Fruit fly (Drosophila melanogaster) whole organism, prepupa: ENCODE measurements around the gene CG43120.

Experiments
- Blimp-1 ChIP-seq: fragments of 200-800 bp; sonication (Bioruptor generic); optimal IDR thresholded peaks from 3 replicates; lab custom pipeline; 2017; ENCODE audit warnings: missing biosample characterization, missing genetic modification characterization, mild to moderate bottlenecking, moderate library complexity, missing genetic modification reagents
- CG10631 ChIP-seq: fragments of 200-800 bp; sonication (Bioruptor generic); optimal IDR thresholded peaks from 2 replicates; lab custom pipeline; 2016; ENCODE audit warnings: missing biosample characterization, missing genetic modification characterization
- CG10669 ChIP-seq: fragments of 200-800 bp; sonication (Bioruptor generic); optimal IDR thresholded peaks from 3 replicates; lab custom pipeline; 2018; ENCODE audit warnings: missing biosample characterization, mild to moderate bottlenecking, missing genetic modification characterization, moderate library complexity
- CG11294 ChIP-seq: fragments of 200-800 bp; sonication (Bioruptor generic); IDR thresholded peaks from 2 replicates; pipeline ENCODE4 v1.3.6; 2022; ENCODE audit warnings: missing biosample characterization, missing genetic modification characterization
- CG11762 ChIP-seq: fragments of 200-800 bp; sonication (Bioruptor generic); optimal IDR thresholded peaks from 3 replicates; lab custom pipeline; 2016; ENCODE audit warnings: missing biosample characterization, missing genetic modification characterization; ENCODE audit not compliant: insufficient read depth
- CG11902 ChIP-seq: fragments of 200-800 bp; sonication (Bioruptor generic); optimal IDR thresholded peaks from 3 replicates; lab custom pipeline; 2016; ENCODE audit warnings: missing biosample characterization, missing genetic modification characterization
- CG16779 ChIP-seq: fragments of 200-800 bp; sonication (Bioruptor generic); optimal IDR thresholded peaks from 3 replicates; lab custom pipeline; 2017; ENCODE audit warnings: missing biosample characterization, mild to moderate bottlenecking, missing genetic modification characterization
- CG3032 ChIP-seq: fragments of 200-800 bp; optimal IDR thresholded peaks from 2 replicates; lab custom pipeline; 2019; ENCODE audit warnings: missing biosample characterization, mild to moderate bottlenecking, missing genetic modification characterization, moderate library complexity
- CG31627 ChIP-seq: fragments of 200-800 bp; sonication (Bioruptor generic); optimal IDR thresholded peaks from 3 replicates; lab custom pipeline; 2016; ENCODE audit warnings: missing biosample characterization, missing genetic modification characterization
- CG32006 ChIP-seq: fragments of 200-800 bp; sonication (Bioruptor generic); optimal IDR thresholded peaks from 3 replicates; lab custom pipeline; 2017; ENCODE audit warnings: missing biosample characterization, mild to moderate bottlenecking, missing genetic modification characterization
- CG34406 ChIP-seq: fragments of 200-800 bp; sonication (Bioruptor generic); optimal IDR thresholded peaks from 3 replicates; lab custom pipeline; 2016; ENCODE audit warnings: missing biosample characterization, missing genetic modification characterization
- CG3919 ChIP-seq: fragments of 200-800 bp; sonication (Bioruptor generic); optimal IDR thresholded peaks from 3 replicates; lab custom pipeline; 2016; ENCODE audit warnings: missing biosample characterization, missing genetic modification characterization
- CG4318 ChIP-seq: fragments of 200-800 bp; sonication (Bioruptor generic); optimal IDR thresholded peaks from 3 replicates; lab custom pipeline; 2017; ENCODE audit warnings: missing biosample characterization, mild to moderate bottlenecking, missing genetic modification characterization
- CG6163 ChIP-seq: fragments of 200-800 bp; sonication (Bioruptor generic); IDR thresholded peaks from 3 replicates; pipeline ENCODE4 v1.3.6; 2022; ENCODE audit warnings: missing biosample characterization, missing genetic modification characterization
- CG6276 ChIP-seq: fragments of 200-800 bp; sonication (Bioruptor generic); optimal IDR thresholded peaks from 2 replicates; lab custom pipeline; 2017; ENCODE audit warnings: missing biosample characterization, mild to moderate bottlenecking, missing genetic modification characterization
- CG6792 ChIP-seq: fragments of 200-800 bp; sonication (Bioruptor generic); optimal IDR thresholded peaks from 3 replicates; lab custom pipeline; 2016; ENCODE audit warnings: missing biosample characterization, missing genetic modification characterization
- CG6808 ChIP-seq: fragments of 200-800 bp; sonication (Bioruptor generic); optimal IDR thresholded peaks from 3 replicates; lab custom pipeline; 2017; ENCODE audit warnings: missing biosample characterization, missing genetic modification characterization, mild to moderate bottlenecking, moderate library complexity, missing genetic modification reagents
- CG6854 ChIP-seq: fragments of 200-800 bp; sonication (Bioruptor generic); optimal IDR thresholded peaks from 2 replicates; lab custom pipeline; 2017; ENCODE audit warnings: missing biosample characterization, mild to moderate bottlenecking, missing genetic modification characterization
- CG7368 ChIP-seq: fragments of 200-800 bp; sonication (Bioruptor generic); optimal IDR thresholded peaks from 3 replicates; lab custom pipeline; 2016; ENCODE audit warnings: missing biosample characterization, missing genetic modification characterization
- CG8319 ChIP-seq: fragments of 200-800 bp; sonication (Bioruptor generic); optimal IDR thresholded peaks from 3 replicates; lab custom pipeline; 2016; ENCODE audit warnings: missing biosample characterization, missing genetic modification characterization
- CG8632 ChIP-seq: fragments of 200-800 bp; sonication (Bioruptor generic); optimal IDR thresholded peaks from 3 replicates; lab custom pipeline; 2016; ENCODE audit warnings: missing biosample characterization, missing genetic modification characterization
- CG9139 ChIP-seq: fragments of 200-800 bp; sonication (Bioruptor generic); optimal IDR thresholded peaks from 3 replicates; lab custom pipeline; 2017; ENCODE audit warnings: missing biosample characterization, mild to moderate bottlenecking, missing genetic modification characterization
- Eip78C ChIP-seq: fragments of 200-800 bp; sonication (Bioruptor generic); peaks from one replicate; lab custom pipeline; 2016; ENCODE audit warnings: missing biosample characterization, missing genetic modification characterization
- Ets21C ChIP-seq: fragments of 200-800 bp; sonication (Bioruptor generic); optimal IDR thresholded peaks from 3 replicates; lab custom pipeline; 2016; ENCODE audit warnings: missing biosample characterization, missing genetic modification characterization
- Gug ChIP-seq: fragments of 200-800 bp; sonication (Bioruptor generic); IDR thresholded peaks from 2 replicates; pipeline ENCODE4 v1.3.6; 2022; ENCODE audit warnings: missing biosample characterization, missing genetic modification characterization
- Hr39 ChIP-seq: fragments of 200-800 bp; sonication (Bioruptor generic); optimal IDR thresholded peaks from 2 replicates; lab custom pipeline; 2016; ENCODE audit warnings: missing biosample characterization, missing genetic modification characterization
- Hr4 ChIP-seq: fragments of 200-800 bp; sonication (Bioruptor generic); optimal IDR thresholded peaks from 3 replicates; lab custom pipeline; 2016; ENCODE audit warnings: missing biosample characterization, missing genetic modification characterization
- Lpt ChIP-seq: fragments of 200-800 bp; sonication (Bioruptor generic); optimal IDR thresholded peaks from 3 replicates; lab custom pipeline; 2016; ENCODE audit warnings: missing biosample characterization, missing genetic modification characterization
- OdsH ChIP-seq: fragments of 200-800 bp; sonication (Bioruptor generic); optimal IDR thresholded peaks from 3 replicates; lab custom pipeline; 2016; ENCODE audit warnings: missing biosample characterization, missing genetic modification characterization
- Smox ChIP-seq: fragments of 200-800 bp; sonication (Bioruptor generic); optimal IDR thresholded peaks from 3 replicates; lab custom pipeline; 2016; ENCODE audit warnings: missing biosample characterization, missing genetic modification characterization
- Sox102F ChIP-seq: fragments of 200-800 bp; sonication (Bioruptor generic); optimal IDR thresholded peaks from 2 replicates; lab custom pipeline; 2016; ENCODE audit warnings: missing biosample characterization, mild to moderate bottlenecking, missing genetic modification characterization
- Sox14 ChIP-seq: fragments of 200-800 bp; sonication (Bioruptor generic); optimal IDR thresholded peaks from 3 replicates; lab custom pipeline; 2016; ENCODE audit warnings: missing biosample characterization, missing genetic modification characterization
- Sox15 ChIP-seq: fragments of 200-800 bp; sonication (Bioruptor generic); optimal IDR thresholded peaks from 3 replicates; lab custom pipeline; 2016; ENCODE audit warnings: missing biosample characterization, missing genetic modification characterization
- achi ChIP-seq: fragments of 200-800 bp; sonication (Bioruptor generic); optimal IDR thresholded peaks from 3 replicates; lab custom pipeline; 2016; ENCODE audit warnings: missing biosample characterization, missing genetic modification characterization
- acj6 ChIP-seq: fragments of 200-800 bp; sonication (Bioruptor generic); optimal IDR thresholded peaks from 3 replicates; lab custom pipeline; 2016; ENCODE audit warnings: missing biosample characterization, missing genetic modification characterization
- cyc ChIP-seq: fragments of 200-800 bp; sonication (Bioruptor generic); optimal IDR thresholded peaks from 3 replicates; lab custom pipeline; 2016; ENCODE audit warnings: missing biosample characterization, missing genetic modification characterization
- dac ChIP-seq: fragments of 200-800 bp; sonication (Bioruptor generic); optimal IDR thresholded peaks from 2 replicates; lab custom pipeline; 2017; ENCODE audit warnings: missing biosample characterization, mild to moderate bottlenecking, missing genetic modification characterization
- dsx ChIP-seq: fragments of 200-800 bp; optimal IDR thresholded peaks from 3 replicates; lab custom pipeline; 2019; ENCODE audit warnings: missing biosample characterization, mild to moderate bottlenecking, missing genetic modification characterization, moderate library complexity; ENCODE audit not compliant: poor library complexity, severe bottlenecking
- eg ChIP-seq: fragments of 200-800 bp; sonication (Bioruptor generic); IDR thresholded peaks from 3 replicates; pipeline ENCODE4 v1.3.6; 2022; ENCODE audit warnings: missing biosample characterization, missing genetic modification characterization
- esn ChIP-seq: fragments of 200-800 bp; sonication (Bioruptor generic); optimal IDR thresholded peaks from 2 replicates; lab custom pipeline; 2016; ENCODE audit warnings: missing biosample characterization, mild to moderate bottlenecking, missing genetic modification characterization, moderate library complexity
- fd59A ChIP-seq: fragments of 200-800 bp; sonication (Bioruptor generic); optimal IDR thresholded peaks from 2 replicates; lab custom pipeline; 2017; ENCODE audit warnings: missing biosample characterization, mild to moderate bottlenecking, missing genetic modification characterization, missing genetic modification reagents
- fd85E ChIP-seq: fragments of 200-800 bp; sonication (Bioruptor generic); optimal IDR thresholded peaks from 3 replicates; lab custom pipeline; 2016; ENCODE audit warnings: missing biosample characterization, missing genetic modification characterization
- fkh ChIP-seq: fragments of 200-800 bp; sonication (Bioruptor generic); optimal IDR thresholded peaks from 3 replicates; lab custom pipeline; 2017; ENCODE audit warnings: missing biosample characterization, mild to moderate bottlenecking, missing genetic modification characterization, moderate library complexity
- lz ChIP-seq: fragments of 200-800 bp; sonication (Bioruptor generic); optimal IDR thresholded peaks from 3 replicates; lab custom pipeline; 2016; ENCODE audit warnings: missing biosample characterization, missing genetic modification characterization
- net ChIP-seq: fragments of 200-800 bp; sonication (Bioruptor generic); optimal IDR thresholded peaks from 3 replicates; lab custom pipeline; 2016; ENCODE audit warnings: missing biosample characterization, missing genetic modification characterization
- pdm3 ChIP-seq: fragments of 200-800 bp; sonication (Bioruptor generic); optimal IDR thresholded peaks from 3 replicates; lab custom pipeline; 2016; ENCODE audit warnings: missing biosample characterization, missing genetic modification characterization
- salr ChIP-seq, 2 experiments: fragments of 200-800 bp; sonication (Bioruptor generic); optimal IDR thresholded peaks; 3 replicates each; lab custom pipeline; 2016 to 2018; ENCODE audit warnings: missing biosample characterization in 2 of 2, missing genetic modification characterization in 2 of 2, mild to moderate bottlenecking in 1 of 2
- ss ChIP-seq, 2 experiments: fragments of 200-800 bp; sonication (Bioruptor generic); optimal IDR thresholded peaks; 2 replicates in 1 of 2; 3 replicates in 1 of 2; lab custom pipeline; 2017 to 2018; ENCODE audit warnings: mild to moderate bottlenecking in 2 of 2, missing biosample characterization in 2 of 2, missing genetic modification characterization in 2 of 2, moderate library complexity in 1 of 2
- svp ChIP-seq: fragments of 200-800 bp; sonication (Bioruptor generic); peaks from one replicate; lab custom pipeline; 2016; ENCODE audit warnings: missing biosample characterization, missing genetic modification characterization
- topi ChIP-seq: fragments of 200-800 bp; sonication (Bioruptor generic); optimal IDR thresholded peaks from 3 replicates; lab custom pipeline; 2016; ENCODE audit warnings: missing biosample characterization, missing genetic modification characterization
- vri ChIP-seq: fragments of 200-800 bp; sonication (Bioruptor generic); optimal IDR thresholded peaks from 3 replicates; lab custom pipeline; 2016; ENCODE audit warnings: missing biosample characterization, mild to moderate bottlenecking, missing genetic modification characterization

The CG43120 gene

DNA sequence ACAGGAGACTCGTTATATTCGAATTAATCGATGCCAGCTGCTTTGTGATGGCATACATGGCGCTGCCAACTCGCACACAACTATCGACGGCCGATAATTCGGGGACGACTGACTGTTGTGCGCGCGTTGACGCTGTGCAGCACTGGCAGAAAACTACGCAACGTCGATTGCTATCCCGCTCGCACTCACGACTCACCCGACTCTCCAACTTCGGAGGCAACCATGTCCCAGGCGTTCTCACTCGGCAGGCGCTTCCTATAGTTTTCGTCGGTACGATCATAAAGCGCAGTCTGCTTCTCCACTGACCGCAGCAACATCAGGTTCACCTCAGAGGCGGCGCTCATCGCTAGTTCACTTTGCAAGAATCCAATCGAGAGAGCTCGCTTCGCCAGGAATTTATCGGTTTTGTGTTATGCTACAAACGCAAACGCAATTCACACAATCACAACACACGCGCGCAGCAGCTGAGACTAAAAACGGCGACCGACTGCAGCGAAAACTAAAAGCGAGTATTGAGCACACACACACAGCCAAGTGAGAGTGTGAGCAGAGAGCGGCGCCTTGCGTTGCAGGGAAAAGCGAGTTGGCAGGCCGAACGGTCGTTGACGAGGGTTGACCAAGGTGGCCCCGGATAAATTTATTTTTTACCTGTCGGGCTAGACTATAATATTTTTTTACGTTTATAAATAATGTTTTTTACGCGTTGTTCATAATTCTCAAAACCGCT lies 27.9 kb downstream of the CG43120 start, which contains the start of gene stwl:
Gene stwl, minus strand, starts transcription at position 521 of the 727 bp plus-strand sequence.
- TF ChIP-seq CG11762 (GFP tag; lab: Kevin White, UChicago) (no peak), Ets21C (GFP tag; lab: Kevin White, UChicago) (peak; percentile 33), Sox15 (GFP tag; lab: Kevin White, UChicago) (peak; percentile 6), CG4318 (no peak), Hr4 (GFP tag; lab: Kevin White, UChicago) (peak; percentile 19), Smox (GFP tag; lab: Kevin White, UChicago) (peak; percentile 19), svp (GFP tag; lab: Kevin White, UChicago) (peak; percentile 61), topi (GFP tag; lab: Kevin White, UChicago) (peak; percentile 13), OdsH (GFP tag; lab: Kevin White, UChicago) (peak; percentile 48), CG3032 (tag; lab: Kevin White, UChicago) (peak; percentile 16), Blimp-1 (GFP tag; lab: Kevin White, UChicago) (no peak), fkh (GFP tag; lab: Kevin White, UChicago) (no peak), fd59A (GFP tag; lab: Kevin White, UChicago) (no peak), CG10631 (GFP tag; lab: Kevin White, UChicago) (peak; percentile 45), lz (peak; percentile 43), CG8632 (GFP tag; lab: Kevin White, UChicago) (no peak), CG34406 (GFP tag; lab: Kevin White, UChicago) (no peak), CG3919 (GFP tag; lab: Kevin White, UChicago) (no peak), Gug (peak; percentile 47; the same call in 1 of the 2 replicates), CG6854 (no peak), CG6808 (GFP tag; lab: Kevin White, UChicago) (no peak), dac (GFP tag; lab: Kevin White, UChicago) (no peak), CG9139 (GFP tag; lab: Kevin White, UChicago) (no peak), CG32006 (no peak), CG11902 (GFP tag; lab: Kevin White, UChicago) (peak; percentile 46), achi (GFP tag; lab: Kevin White, UChicago) (peak; percentile 16), dsx (GFP tag; lab: Kevin White, UChicago) (no peak), CG16779 (tag; lab: Kevin White, UChicago) (no peak), esn (GFP tag; lab: Kevin White, UChicago) (no peak), CG7368 (GFP tag; lab: Kevin White, UChicago) (no peak), fd85E (no peak), CG6163 (GFP tag; lab: Robert Waterston, UW) (peak; percentile 67), cyc (GFP tag; lab: Kevin White, UChicago) (peak; percentile 52), CG6276 (GFP tag; lab: Kevin White, UChicago) (no peak), Sox102F (no peak), Hr39 (GFP tag; lab: Kevin White, UChicago) (peak; percentile 64), eg (peak; percentile 22; the same call in 2 of the 3 replicates), CG11294 (GFP tag; lab: Robert Waterston, UW) (0 out of 2 replicates have a peak, but pooled peaks have one; percentile 14), salr (GFP tag; optimal IDR thresholded peaks at IDR 0.05; lab: Kevin White, UChicago) (no peak), pdm3 (GFP tag; lab: Kevin White, UChicago) (peak; percentile 40), CG6792 (no peak), vri (GFP tag; lab: Kevin White, UChicago) (no peak), acj6 (GFP tag; lab: Kevin White, UChicago) (peak; percentile 36), CG8319 (GFP tag; lab: Kevin White, UChicago) (no peak), Eip78C (GFP tag; lab: Kevin White, UChicago) (peak; percentile 71), Lpt (GFP tag; lab: Kevin White, UChicago) (no peak), Sox14 (peak; percentile 57), net (GFP tag; lab: Kevin White, UChicago) (no peak), CG31627 (peak; percentile 56), CG10669 (GFP tag; lab: Kevin White, UChicago) (no peak), ss (GFP tag; optimal IDR thresholded peaks at IDR 0.05; lab: Kevin White, UChicago) (no peak)
